Fruit fly (Drosophila melanogaster): ENCODE measurements around the gene toe.

DNA sequence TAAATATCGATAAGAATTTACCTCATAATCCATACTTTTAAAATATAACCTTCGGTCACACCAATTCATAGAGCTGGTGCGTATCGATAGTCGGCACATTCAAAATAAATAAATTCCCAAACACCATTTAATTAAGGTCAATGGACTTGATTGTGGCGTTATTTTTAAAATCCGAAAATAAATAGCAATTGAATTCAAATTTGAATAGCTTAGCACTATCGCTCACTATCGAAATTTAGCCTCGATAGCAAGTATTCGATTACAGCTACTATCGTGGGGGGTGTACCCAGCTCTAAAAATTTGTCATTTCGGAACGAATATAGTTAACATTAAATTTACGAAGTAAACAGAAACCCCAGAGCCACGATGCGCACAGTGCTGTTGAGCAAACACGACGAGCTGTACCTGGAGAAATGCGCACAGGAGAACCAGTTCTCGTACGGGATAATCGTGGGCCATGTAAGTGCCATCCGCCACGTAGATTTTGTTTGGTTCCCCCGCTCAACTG, 39.1 kb upstream of the toe start, which contains the start of gene CG10616:
- TF ChIP-seq ttk (optimal IDR thresholded peaks at IDR 0.05) (no peak), psq (optimal IDR thresholded peaks at IDR 0.05) (no peak), Myc (optimal IDR thresholded peaks at IDR 0.05) (no peak)
